Worm (Caenorhabditis elegans) whole organism, dauer: ENCODE data around the gene ZK1058.9.

ENCODE experiments used
- unc-62 ChIP-seq: sonication (generic microtip); optimal IDR thresholded peaks from 2 replicates; lab custom pipeline; 2017; ENCODE audit warnings: missing biosample characterization, missing genetic modification reagents, missing genetic modification characterization

ZK1058.9 gene

DNA sequence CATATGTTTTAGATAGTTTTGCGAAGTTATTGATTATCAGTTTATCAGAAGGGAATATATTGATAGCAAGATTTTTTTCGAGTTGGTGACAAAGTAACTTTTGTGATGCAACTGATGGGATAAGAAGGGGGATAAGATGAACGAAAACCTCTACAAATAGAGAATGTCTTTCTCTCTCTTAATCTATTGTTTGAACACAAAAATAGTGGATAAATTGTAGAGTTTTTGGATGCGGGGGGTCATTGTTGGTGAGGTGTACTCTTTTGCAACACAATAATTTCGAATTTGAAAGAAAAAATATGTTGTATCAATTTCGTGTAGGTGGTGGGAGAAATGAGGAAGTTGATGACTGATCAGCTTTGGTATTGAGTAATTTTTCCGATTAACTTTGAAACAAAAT, at the start of gene ZK1058.9:
TSS of gene ZK1058.9 (minus strand) at position 101 of the 400 bp plus-strand sequence.
- TF ChIP-seq unc-62 = no peak

- TF ChIP-seq unc-62 = no peak
These were observed 49.0 kb upstream of the ZK1058.9 start for ce11 chrIII:3975008-3975407.

ce11 chrIII:3974503-3974902, 48.5 kb upstream of the ZK1058.9 start:
- no peak for TF ChIP-seq unc-62

- TF ChIP-seq unc-62 = no peak
These were observed 46.7 kb upstream of the ZK1058.9 start, which contains the start of gene R10E9.4 for ce11 chrIII:3972687-3973086. TSS of gene R10E9.4 (minus strand) at chrIII:3972787.

ce11 chrIII:3970395-3970794, 44.4 kb upstream of the ZK1058.9 start:
- TF ChIP-seq unc-62 = no peak

ce11 chrIII:3969133-3969532, 43.1 kb upstream of the ZK1058.9 start:
- TF ChIP-seq unc-62 = no peak

DNA sequence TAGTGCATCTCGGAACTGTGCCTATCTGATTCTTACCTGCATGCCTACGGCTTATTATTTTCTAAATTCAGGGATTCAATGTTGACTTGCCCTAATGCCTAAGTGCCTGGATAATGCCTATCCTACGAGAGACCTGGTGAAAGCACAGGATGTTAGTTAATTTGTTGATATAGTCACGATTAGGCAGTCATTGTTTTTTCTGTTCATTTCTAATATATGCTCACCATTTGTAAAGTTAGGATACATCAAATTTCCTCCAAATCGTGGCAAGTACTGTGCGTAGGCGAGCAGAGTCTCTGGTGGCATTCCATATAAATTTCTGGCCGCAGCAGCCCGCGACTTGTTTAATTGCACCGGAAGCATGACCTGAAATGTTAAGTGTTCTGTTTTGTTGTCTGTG, 40.1 kb upstream of the ZK1058.9 start:
- no peak for TF ChIP-seq unc-62

DNA sequence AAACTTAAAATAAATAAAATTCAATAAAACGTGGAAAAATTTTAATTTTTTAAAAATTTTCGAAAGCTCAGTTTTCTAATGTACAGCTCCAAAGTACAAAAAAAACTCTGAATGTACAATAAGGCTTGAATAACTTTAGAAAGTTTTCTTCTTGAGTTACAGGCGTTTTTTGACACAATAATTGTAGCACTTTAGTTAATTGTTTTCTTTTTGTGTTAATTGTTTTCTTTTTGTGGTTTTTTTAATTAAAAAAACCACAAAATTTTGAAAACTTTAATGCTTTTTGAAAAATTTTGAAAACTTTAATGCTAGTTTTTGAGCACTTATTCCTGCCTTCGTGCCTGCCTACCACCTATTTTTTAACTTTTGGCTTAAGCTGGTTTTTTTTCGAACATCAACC, 38.2 kb upstream of the ZK1058.9 start, which contains the start of gene R10E9.2:
TSS of gene R10E9.2 (minus strand) at position 101 of the 400 bp plus-strand sequence.
- TF ChIP-seq unc-62 = no peak

- no peak for TF ChIP-seq unc-62
These were observed 34.0 kb upstream of the ZK1058.9 start, which contains the start of gene R10E9.3 for ce11 chrIII:3959987-3960386. TSS of gene R10E9.3 (plus strand) at chrIII:3960221.

ce11 chrIII:3959206-3959605, 33.2 kb upstream of the ZK1058.9 start:
- TF ChIP-seq unc-62 = no peak

- no peak for TF ChIP-seq unc-62
These were observed 31.8 kb upstream of the ZK1058.9 start for ce11 chrIII:3957850-3958249.

ce11 chrIII:3957119-3957739, 31.2 kb upstream of the ZK1058.9 start:
- no peak for TF ChIP-seq unc-62

DNA sequence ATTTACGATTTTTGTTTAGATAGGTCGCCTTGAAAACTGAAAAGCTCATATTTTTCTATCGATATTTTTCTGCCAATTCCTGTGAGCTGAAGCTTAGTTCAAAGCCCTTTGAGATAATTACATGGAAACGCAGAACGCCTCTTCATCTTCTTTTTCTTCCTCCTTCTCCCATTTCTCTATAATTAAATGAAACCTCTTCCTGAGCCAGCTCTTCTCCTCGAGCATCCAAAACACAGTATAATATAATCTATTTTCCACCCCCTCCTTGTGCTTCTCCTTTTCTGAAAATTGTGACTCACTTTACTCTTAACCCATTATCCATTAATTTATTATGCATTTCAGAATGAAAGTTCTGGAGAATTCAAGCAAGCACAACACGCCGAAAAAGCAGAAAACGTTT, 30.3 kb upstream of the ZK1058.9 start, which contains the start of gene F37A8.5:
TSS of gene F37A8.5 (plus strand) at position 332 of the 400 bp plus-strand sequence.
- no peak for TF ChIP-seq unc-62

ce11 chrIII:3955674-3956073, 29.7 kb upstream of the ZK1058.9 start:
- TF ChIP-seq unc-62 = no peak

DNA sequence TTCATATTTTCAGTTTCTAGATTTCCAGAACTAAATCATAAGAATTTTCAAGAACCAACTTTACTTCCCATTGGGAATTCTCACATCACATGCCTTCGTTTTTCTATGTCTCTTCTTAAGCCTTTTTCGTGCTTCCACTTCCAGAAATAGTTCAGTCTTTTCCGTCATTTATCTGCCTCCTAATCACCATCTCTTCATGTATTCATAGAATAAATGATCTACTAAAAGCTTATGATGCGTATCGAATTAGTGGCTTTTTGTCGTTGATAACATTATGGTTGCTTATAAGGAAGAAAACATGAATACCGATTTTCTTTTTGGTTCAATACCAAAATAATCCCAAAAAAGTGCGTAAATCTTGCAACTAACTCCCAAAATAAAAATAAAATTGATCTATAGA, 28.8 kb upstream of the ZK1058.9 start:
- no peak for TF ChIP-seq unc-62

ce11 chrIII:3954220-3954619, 28.2 kb upstream of the ZK1058.9 start:
- no peak for TF ChIP-seq unc-62

ce11 chrIII:3953235-3953634, 27.2 kb upstream of the ZK1058.9 start:
- TF ChIP-seq unc-62 = no peak

DNA sequence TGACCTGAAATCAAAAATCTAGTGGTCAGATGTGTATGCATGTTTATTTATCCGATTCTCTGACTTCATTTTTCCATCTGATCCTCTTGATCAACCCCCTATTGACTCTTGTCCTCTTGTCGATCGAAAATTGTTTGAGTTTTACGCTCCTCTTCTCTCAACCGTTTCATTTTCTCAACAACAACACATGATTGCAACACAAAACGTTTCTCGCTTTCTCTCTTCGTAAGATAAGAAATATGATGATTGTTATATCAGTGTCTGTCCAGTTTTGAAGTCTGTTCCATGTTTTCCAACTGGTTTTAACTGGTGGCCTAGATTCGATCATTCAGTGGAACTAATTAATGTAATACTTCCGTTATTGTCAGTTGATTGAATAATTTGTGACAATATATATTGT, 26.0 kb upstream of the ZK1058.9 start:
- TF ChIP-seq unc-62 = no peak

ce11 chrIII:3935808-3936207, 9.8 kb upstream of the ZK1058.9 start, which contains the start of gene npl-10:
TSS of gene npl-10 (minus strand) at chrIII:3935908.
- no peak for TF ChIP-seq unc-62
